Fruit fly (Drosophila melanogaster): ENCODE data around the gene CG11178.

- no peak for TF ChIP-seq CG11902 (GFP tag; optimal IDR thresholded peaks at IDR 0.05)
- TF ChIP-seq CG8119 (GFP tag; IDR thresholded peaks at IDR 0.05), result no peak
- no peak for TF ChIP-seq Ets21C (GFP tag; optimal IDR thresholded peaks at IDR 0.05)
- TF ChIP-seq fkh (GFP tag; optimal IDR thresholded peaks at IDR 0.05), result no peak
- no peak for TF ChIP-seq Sox14 (GFP tag; optimal IDR thresholded peaks at IDR 0.05)
- TF ChIP-seq Blimp-1 (GFP tag; optimal IDR thresholded peaks at IDR 0.05), result no peak
Measured at dm6 chrX:13627855-13628254, 22.4 kb downstream of the CG11178 start.
